Fruit fly (Drosophila melanogaster) whole organism, wandering third instar larva: ENCODE data around the gene CG4467.

Experiments
- CG9705 ChIP-seq: fragments of 200-800 bp; sonication (Bioruptor generic); optimal IDR thresholded peaks from 2 replicates; lab custom pipeline; 2018; ENCODE audit warnings: missing biosample characterization, mild to moderate bottlenecking, missing genetic modification characterization
- Dfd ChIP-seq: fragments of >200 bp; optimal IDR thresholded peaks from 2 replicates; lab custom pipeline; 2017; ENCODE audit warnings: missing biosample characterization, missing genetic modification characterization
- GATAd ChIP-seq: sonication (Bioruptor generic); optimal IDR thresholded peaks from 2 replicates; lab custom pipeline; 2016; ENCODE audit warnings: missing biosample characterization, missing genetic modification characterization
- HLH106 ChIP-seq: fragments of 200-800 bp; optimal IDR thresholded peaks from 3 replicates; lab custom pipeline; 2019; ENCODE audit warnings: missing biosample characterization, mild to moderate bottlenecking, missing genetic modification characterization, moderate library complexity
- Hnf4 ChIP-seq: fragments of 200-800 bp; sonication (Bioruptor generic); optimal IDR thresholded peaks from 2 replicates; lab custom pipeline; 2016; ENCODE audit warnings: missing biosample characterization, mild to moderate bottlenecking, missing genetic modification characterization
- Hr78 ChIP-seq: fragments of >200 bp; optimal IDR thresholded peaks from 2 replicates; lab custom pipeline; 2017; ENCODE audit warnings: missing biosample characterization, missing genetic modification characterization
- Hr83 ChIP-seq: fragments of 200-300 bp; sonication (Bioruptor generic); optimal IDR thresholded peaks from 2 replicates; lab custom pipeline; 2016; ENCODE audit warnings: missing biosample characterization, mild to moderate bottlenecking, missing genetic modification characterization, moderate library complexity; ENCODE audit not compliant: poor library complexity, severe bottlenecking
- Jra ChIP-seq: sonication (Bioruptor generic); optimal IDR thresholded peaks from 2 replicates; lab custom pipeline; 2016; ENCODE audit warnings: missing biosample characterization, missing genetic modification characterization
- Mio ChIP-seq: sonication (Bioruptor generic); optimal IDR thresholded peaks from 2 replicates; lab custom pipeline; 2016; ENCODE audit warnings: missing biosample characterization, missing genetic modification characterization
- N ChIP-seq: fragments of >200 bp; optimal IDR thresholded peaks from 2 replicates; lab custom pipeline; 2018; ENCODE audit warnings: missing biosample characterization, missing external identifiers, missing genetic modification characterization
- Rel ChIP-seq, 2 experiments: fragments of 200-800 bp; sonication (Bioruptor generic) in 1 of 2; optimal IDR thresholded peaks; 2 replicates in 1 of 2; 3 replicates in 1 of 2; lab custom pipeline; 2016 to 2019; ENCODE audit warnings: mild to moderate bottlenecking in 2 of 2, missing biosample characterization in 2 of 2, missing genetic modification characterization in 2 of 2, moderate library complexity in 1 of 2
- Sp1 ChIP-seq: fragments of 200-800 bp; sonication (Bioruptor generic); optimal IDR thresholded peaks from 3 replicates; lab custom pipeline; 2019; ENCODE audit warnings: missing biosample characterization, mild to moderate bottlenecking, missing genetic modification characterization, moderate library complexity
- Vsx2 ChIP-seq: fragments of 200-300, 225-300 bp; sonication (Bioruptor generic); optimal IDR thresholded peaks from 2 replicates; lab custom pipeline; 2018; ENCODE audit warnings: missing biosample characterization, missing genetic modification characterization; ENCODE audit not compliant: partially characterized antibody
- dl ChIP-seq, 2 experiments: fragments of 175-275, 200-275 bp in 1 of 2; fragments of 200-275 bp in 1 of 2; sonication (Bioruptor generic); optimal IDR thresholded peaks; lab custom pipeline; 2018; ENCODE audit warnings: mild to moderate bottlenecking in 2 of 2, missing biosample characterization in 2 of 2, missing genetic modification characterization in 2 of 2, moderate library complexity in 2 of 2; ENCODE audit not compliant: partially characterized antibody in 2 of 2, insufficient read depth in 1 of 2
- dsf ChIP-seq: sonication (Bioruptor generic); optimal IDR thresholded peaks from 2 replicates; lab custom pipeline; 2016; ENCODE audit warnings: missing biosample characterization, missing genetic modification characterization, borderline replicate concordance
- foxo ChIP-seq, 2 experiments: fragments of 200-800 bp; sonication (Bioruptor generic); optimal IDR thresholded peaks; 2 replicates in 1 of 2; 3 replicates in 1 of 2; lab custom pipeline; 2016 to 2017; ENCODE audit warnings: missing biosample characterization in 2 of 2, missing genetic modification characterization in 2 of 2
- fru ChIP-seq: fragments of 200-800 bp; sonication (Bioruptor generic); optimal IDR thresholded peaks from 3 replicates; lab custom pipeline; 2016; ENCODE audit warnings: missing biosample characterization, mild to moderate bottlenecking, missing genetic modification characterization
- h ChIP-seq: fragments of 200-800 bp; sonication (Bioruptor generic); optimal IDR thresholded peaks from 3 replicates; lab custom pipeline; 2016; ENCODE audit warnings: missing biosample characterization, mild to moderate bottlenecking, missing genetic modification characterization
- jim ChIP-seq: fragments of 175-275, 200-325 bp; sonication (Bioruptor generic); optimal IDR thresholded peaks from 2 replicates; lab custom pipeline; 2016; ENCODE audit warnings: missing biosample characterization, mild to moderate bottlenecking, missing genetic modification characterization
- lola ChIP-seq: fragments of >200 bp; optimal IDR thresholded peaks from 2 replicates; lab custom pipeline; 2017; ENCODE audit warnings: missing biosample characterization, missing genetic modification characterization
- pan ChIP-seq: fragments of >200 bp; optimal IDR thresholded peaks from 2 replicates; lab custom pipeline; 2017
- sage ChIP-seq: fragments of 200-800 bp; sonication (Bioruptor generic); optimal IDR thresholded peaks from 2 replicates; lab custom pipeline; 2016; ENCODE audit warnings: missing biosample characterization, mild to moderate bottlenecking, missing genetic modification characterization
- sv ChIP-seq: fragments of 200-800 bp; sonication (Bioruptor generic); optimal IDR thresholded peaks from 3 replicates; lab custom pipeline; 2016; ENCODE audit warnings: missing biosample characterization, missing genetic modification characterization
- tai ChIP-seq: sonication (Bioruptor generic); optimal IDR thresholded peaks from 2 replicates; lab custom pipeline; 2016; ENCODE audit warnings: missing biosample characterization, missing genetic modification characterization
- usp ChIP-seq: fragments of >200 bp; optimal IDR thresholded peaks from 2 replicates; lab custom pipeline; 2017; ENCODE audit warnings: missing biosample characterization, missing genetic modification characterization
- woc ChIP-seq: sonication (Bioruptor generic); optimal IDR thresholded peaks from 2 replicates; lab custom pipeline; 2016; ENCODE audit warnings: missing biosample characterization, mild to moderate bottlenecking, missing genetic modification characterization

Gene CG4467

dm6 chr3R:23189143-23189957, 59.4 kb downstream of the CG4467 start:
- TF ChIP-seq Hr78 (no peak), sv (GFP tag; lab: Kevin White, UChicago) (no peak), usp (no peak), GATAd (GFP tag; lab: Kevin White, UChicago) (no peak), Hr83 (GFP tag; lab: Kevin White, UChicago) (peak; percentile 7)

dm6 chr3R:23181714-23182337, 66.9 kb downstream of the CG4467 start:
- no peak for TF ChIP-seq CG9705 (GFP tag; lab: Kevin White, UChicago)
- TF ChIP-seq pan (lab: Kevin White, UChicago), result no peak
- TF ChIP-seq h (GFP tag; lab: Kevin White, UChicago), result no peak
- TF ChIP-seq HLH106, result no peak
- no peak for TF ChIP-seq usp
- no peak for TF ChIP-seq fru (GFP tag; lab: Kevin White, UChicago)
- no peak for TF ChIP-seq sv (GFP tag; lab: Kevin White, UChicago)
- no peak for TF ChIP-seq jim
- no peak for TF ChIP-seq Jra (GFP tag; lab: Kevin White, UChicago)
- no peak for TF ChIP-seq GATAd (GFP tag; lab: Kevin White, UChicago)
- TF ChIP-seq lola, result no peak
- TF ChIP-seq sage (GFP tag; lab: Kevin White, UChicago), result no peak
- no peak for TF ChIP-seq Dfd
- TF ChIP-seq tai (GFP tag; lab: Kevin White, UChicago), result no peak
- no peak for TF ChIP-seq woc (GFP tag; lab: Kevin White, UChicago)
- no peak for TF ChIP-seq Hr78
- TF ChIP-seq Hr83 (GFP tag; lab: Kevin White, UChicago), result no peak
- TF ChIP-seq Vsx2 (GFP tag; lab: Kevin White, UChicago), result no peak
- TF ChIP-seq, all 38 proteins: peak for 0

DNA sequence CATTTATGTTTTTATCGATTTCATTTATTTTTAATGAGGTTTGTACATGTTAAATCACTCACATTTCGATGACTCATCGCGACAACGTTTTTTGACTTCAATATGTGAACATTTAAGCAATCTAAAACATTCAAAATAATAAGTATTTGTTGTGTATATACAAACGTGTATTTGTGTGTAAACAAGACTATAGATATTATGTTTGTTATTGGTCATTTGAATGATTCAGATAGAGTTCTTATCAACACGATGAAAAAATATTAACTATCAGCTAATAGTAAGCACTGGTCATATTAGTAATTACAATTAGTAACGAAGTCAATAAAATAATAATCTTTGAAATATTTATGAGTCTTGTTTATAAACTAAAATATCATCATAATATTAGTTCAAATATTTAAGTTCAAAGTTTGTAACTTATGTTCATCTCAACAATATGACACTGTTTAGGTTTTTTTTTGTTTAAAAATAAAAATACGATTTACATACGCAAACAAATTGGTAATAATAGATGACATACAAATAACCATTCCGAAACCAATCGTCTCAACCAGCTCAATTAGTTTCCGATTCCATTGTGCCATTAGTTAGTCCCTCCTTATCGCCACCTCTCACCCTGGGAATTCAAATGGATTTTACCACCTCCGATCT, 67.6 kb downstream of the CG4467 start:
- no peak for TF ChIP-seq usp
- TF ChIP-seq dsf (GFP tag; lab: Kevin White, UChicago), result no peak
- TF ChIP-seq Rel (GFP tag; optimal IDR thresholded peaks at IDR 0.05; lab: Kevin White, UChicago), result no peak
- no peak for TF ChIP-seq Rel (tag; optimal IDR thresholded peaks at IDR 0.05; lab: Kevin White, UChicago)
- TF ChIP-seq dl (GFP tag; optimal IDR thresholded peaks at IDR 0.05; lab: Kevin White, UChicago; ENCODE audit: insufficient read depth in 1 of 2, partially characterized antibody in 2 of 2), result no peak
- no peak for TF ChIP-seq N
- TF ChIP-seq foxo (GFP tag; optimal IDR thresholded peaks at IDR 0.05; lab: Kevin White, UChicago), result no peak
- no peak for TF ChIP-seq Hnf4 (GFP tag; lab: Kevin White, UChicago)
- TF ChIP-seq fru (GFP tag; lab: Kevin White, UChicago), result no peak
- TF ChIP-seq Mio, result no peak
- no peak for TF ChIP-seq Sp1 (GFP tag; lab: Kevin White, UChicago)
- no peak for TF ChIP-seq lola
- no peak for TF ChIP-seq sv (GFP tag; lab: Kevin White, UChicago)
- TF ChIP-seq Jra (GFP tag; lab: Kevin White, UChicago), result no peak
- no peak for TF ChIP-seq Hr83 (GFP tag; lab: Kevin White, UChicago)

- no peak for TF ChIP-seq lola
- TF ChIP-seq Jra (GFP tag; lab: Kevin White, UChicago), result peak; percentile 23
- peak; percentile 82 for TF ChIP-seq Hr83 (GFP tag; lab: Kevin White, UChicago)
These were observed 69.4 kb downstream of the CG4467 start for dm6 chr3R:23179336-23179735.

DNA sequence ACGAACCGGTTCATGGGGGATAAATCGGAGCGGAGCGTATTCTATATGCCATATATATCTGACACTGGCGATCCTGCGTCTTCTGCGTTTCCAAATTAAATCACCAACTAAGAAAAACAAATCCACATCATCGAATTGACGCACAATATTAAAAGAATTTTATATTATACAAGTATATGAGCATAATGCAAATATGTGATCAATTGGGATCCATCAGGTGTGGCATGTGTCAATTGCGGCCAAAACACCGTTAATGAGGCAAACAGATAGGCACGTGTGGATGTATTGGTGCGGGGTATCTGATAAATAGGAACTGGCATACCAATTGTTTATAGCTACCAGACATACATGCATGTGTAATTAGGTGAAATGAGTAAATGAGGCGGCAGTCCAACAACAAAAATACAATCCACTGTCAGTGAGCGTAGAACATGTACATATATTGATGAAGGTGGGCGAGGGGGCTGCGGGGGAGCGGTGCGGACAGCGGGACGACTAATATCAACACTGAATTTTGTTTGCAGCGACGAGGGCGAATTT, 70.6 kb downstream of the CG4467 start:
- no peak for TF ChIP-seq Jra (GFP tag; lab: Kevin White, UChicago)
- peak; percentile 14 for TF ChIP-seq h (GFP tag; lab: Kevin White, UChicago)
- TF ChIP-seq, all 38 proteins: peak for 1
